Worm (Caenorhabditis elegans): Measurements from ENCODE around the gene R10F2.6.
"Not testable (repeated sequence)": the region's sequence is repeated elsewhere in the genome, so short reads cannot be mapped to it uniquely, and the experiment has no call there.

- not testable (repeated sequence) for TF ChIP-seq pqm-1 (tag; optimal IDR thresholded peaks at IDR 0.05); ceh-2 (tag; optimal IDR thresholded peaks at IDR 0.05); ceh-24 (tag; optimal IDR thresholded peaks at IDR 0.05); nfya-1 (tag; optimal IDR thresholded peaks at IDR 0.05); mec-3 (tag; optimal IDR thresholded peaks at IDR 0.05; ENCODE audit: borderline replicate concordance); odd-2 (tag; optimal IDR thresholded peaks at IDR 0.05); ztf-16 (tag; optimal IDR thresholded peaks at IDR 0.05); tbx-7 (tag; optimal IDR thresholded peaks at IDR 0.05); fkh-10 (GFP tag; optimal IDR thresholded peaks at IDR 0.05); dve-1 (tag; optimal IDR thresholded peaks at IDR 0.05); hlh-30 (tag; optimal IDR thresholded peaks at IDR 0.05; ENCODE audit: insufficient read depth); ceh-9 (tag; optimal IDR thresholded peaks at IDR 0.05)
Observed at ce11 chrIII:2960740-2961361, 17.0 kb upstream of the R10F2.6 start.

Measured in whole organism, late embryonic.